Worm (Caenorhabditis elegans) whole organism, midembryonic: Measurements from ENCODE around the gene C10C5.3.
"Not testable (repeated sequence)": the region's sequence is repeated elsewhere in the genome, so short reads cannot be mapped to it uniquely, and the experiment has no call there.

Experiments used
- T22C8.4 ChIP-seq: fragments of 200-800 bp; sonication (Bioruptor generic); IDR thresholded peaks from 2 replicates; pipeline ENCODE4 v1.3.6; 2022; ENCODE audit warnings: missing genetic modification characterization, missing compliant biosample characterization
- cog-1 ChIP-seq: sonication (generic microtip); optimal IDR thresholded peaks from 2 replicates; lab custom pipeline; 2016; ENCODE audit warnings: missing genetic modification characterization, missing compliant biosample characterization
- flt-1 ChIP-seq: fragments of 200-800 bp; sonication (Bioruptor generic); IDR thresholded peaks from 2 replicates; pipeline ENCODE4 v1.3.6; 2022; ENCODE audit warnings: missing genetic modification characterization, missing compliant biosample characterization
- klf-2 ChIP-seq: fragments of 200-800 bp; sonication (Bioruptor generic); conservative IDR thresholded peaks from 2 replicates; pipeline ENCODE4 v1.3.6; 2022; ENCODE audit warnings: missing genetic modification reagents, missing genetic modification characterization, missing compliant biosample characterization
- med-1 ChIP-seq: sonication (generic microtip); optimal IDR thresholded peaks from 2 replicates; lab custom pipeline; 2017; ENCODE audit warnings: missing genetic modification characterization, mild to moderate bottlenecking, missing compliant biosample characterization, antibody characterized with exemption, missing genetic modification reagents; ENCODE audit not compliant: insufficient read depth
- ztf-23 ChIP-seq: fragments of 200-800 bp; sonication (Bioruptor generic); IDR thresholded peaks from 2 replicates; pipeline ENCODE4 v1.3.6; 2022; ENCODE audit warnings: missing genetic modification reagents, missing genetic modification characterization, missing compliant biosample characterization
- ztf-29 ChIP-seq: fragments of 200-800 bp; sonication (Bioruptor generic); IDR thresholded peaks from 2 replicates; pipeline ENCODE4 v1.3.6; 2022; ENCODE audit warnings: missing genetic modification reagents, missing genetic modification characterization, missing compliant biosample characterization

- not testable (repeated sequence) for TF ChIP-seq med-1 (GFP tag; lab: Kevin White, UChicago); flt-1 (GFP tag; lab: Robert Waterston, UW); ztf-23; T22C8.4; klf-2; cog-1 (tag; lab: Kevin White, UChicago); ztf-29
Measured at ce11 chrIV:9410766-9411165, 36.1 kb downstream of the C10C5.3 start.
